Fruit fly (Drosophila melanogaster) whole organism, wandering third instar larva: ENCODE measurements around the gene CG6345.
A peak's percentile ranks its signal among the peaks of the same experiment; 100 is the strongest.

Experiments
- Abd-B ChIP-seq: fragments of >200 bp; optimal IDR thresholded peaks from 2 replicates; lab custom pipeline; 2017; ENCODE audit warnings: missing biosample characterization, missing genetic modification characterization
- CG32264 ChIP-seq: fragments of 200-800 bp; sonication (Bioruptor generic); optimal IDR thresholded peaks from 2 replicates; lab custom pipeline; 2016; ENCODE audit warnings: missing biosample characterization, missing genetic modification characterization
- CG9705 ChIP-seq: fragments of 200-800 bp; sonication (Bioruptor generic); optimal IDR thresholded peaks from 2 replicates; lab custom pipeline; 2018; ENCODE audit warnings: missing biosample characterization, mild to moderate bottlenecking, missing genetic modification characterization
- CrebA ChIP-seq: fragments of 200-800 bp; sonication (Bioruptor generic); optimal IDR thresholded peaks from 2 replicates; lab custom pipeline; 2016; ENCODE audit warnings: missing biosample characterization, mild to moderate bottlenecking, missing genetic modification characterization, borderline replicate concordance
- Dfd ChIP-seq: fragments of >200 bp; optimal IDR thresholded peaks from 2 replicates; lab custom pipeline; 2017; ENCODE audit warnings: missing biosample characterization, missing genetic modification characterization
- Dif ChIP-seq: fragments of 200-275, 200-300 bp; sonication (Bioruptor generic); optimal IDR thresholded peaks from 2 replicates; lab custom pipeline; 2018; ENCODE audit warnings: missing biosample characterization, missing genetic modification characterization; ENCODE audit not compliant: partially characterized antibody
- GATAd ChIP-seq: sonication (Bioruptor generic); optimal IDR thresholded peaks from 2 replicates; lab custom pipeline; 2016; ENCODE audit warnings: missing biosample characterization, missing genetic modification characterization
- HLH106 ChIP-seq: fragments of 200-800 bp; optimal IDR thresholded peaks from 3 replicates; lab custom pipeline; 2019; ENCODE audit warnings: missing biosample characterization, mild to moderate bottlenecking, missing genetic modification characterization, moderate library complexity
- Hnf4 ChIP-seq: fragments of 200-800 bp; sonication (Bioruptor generic); optimal IDR thresholded peaks from 2 replicates; lab custom pipeline; 2016; ENCODE audit warnings: missing biosample characterization, mild to moderate bottlenecking, missing genetic modification characterization
- Hr78 ChIP-seq: fragments of >200 bp; optimal IDR thresholded peaks from 2 replicates; lab custom pipeline; 2017; ENCODE audit warnings: missing biosample characterization, missing genetic modification characterization
- Hr83 ChIP-seq: fragments of 200-300 bp; sonication (Bioruptor generic); optimal IDR thresholded peaks from 2 replicates; lab custom pipeline; 2016; ENCODE audit warnings: missing biosample characterization, mild to moderate bottlenecking, missing genetic modification characterization, moderate library complexity; ENCODE audit not compliant: poor library complexity, severe bottlenecking
- Jra ChIP-seq: sonication (Bioruptor generic); optimal IDR thresholded peaks from 2 replicates; lab custom pipeline; 2016; ENCODE audit warnings: missing biosample characterization, missing genetic modification characterization
- Mio ChIP-seq: sonication (Bioruptor generic); optimal IDR thresholded peaks from 2 replicates; lab custom pipeline; 2016; ENCODE audit warnings: missing biosample characterization, missing genetic modification characterization
- Myc ChIP-seq: fragments of >200 bp; optimal IDR thresholded peaks from 2 replicates; lab custom pipeline; 2017
- OdsH ChIP-seq: fragments of 200-800 bp; sonication (Bioruptor generic); optimal IDR thresholded peaks from 2 replicates; lab custom pipeline; 2016; ENCODE audit warnings: missing biosample characterization, mild to moderate bottlenecking, missing genetic modification characterization
- Rel ChIP-seq, 2 experiments: fragments of 200-800 bp; sonication (Bioruptor generic) in 1 of 2; optimal IDR thresholded peaks; 2 replicates in 1 of 2; 3 replicates in 1 of 2; lab custom pipeline; 2016 to 2019; ENCODE audit warnings: mild to moderate bottlenecking in 2 of 2, missing biosample characterization in 2 of 2, missing genetic modification characterization in 2 of 2, moderate library complexity in 1 of 2
- Sp1 ChIP-seq: fragments of 200-800 bp; sonication (Bioruptor generic); optimal IDR thresholded peaks from 3 replicates; lab custom pipeline; 2019; ENCODE audit warnings: missing biosample characterization, mild to moderate bottlenecking, missing genetic modification characterization, moderate library complexity
- Vsx2 ChIP-seq: fragments of 200-300, 225-300 bp; sonication (Bioruptor generic); optimal IDR thresholded peaks from 2 replicates; lab custom pipeline; 2018; ENCODE audit warnings: missing biosample characterization, missing genetic modification characterization; ENCODE audit not compliant: partially characterized antibody
- br ChIP-seq: fragments of 200-800 bp; sonication (Bioruptor generic); optimal IDR thresholded peaks from 2 replicates; lab custom pipeline; 2016; ENCODE audit warnings: missing biosample characterization, missing genetic modification characterization
- brk ChIP-seq: fragments of 200-800 bp; sonication (Bioruptor generic); optimal IDR thresholded peaks from 2 replicates; lab custom pipeline; 2016; ENCODE audit warnings: missing biosample characterization, mild to moderate bottlenecking, missing genetic modification characterization
- dl ChIP-seq, 2 experiments: fragments of 175-275, 200-275 bp in 1 of 2; fragments of 200-275 bp in 1 of 2; sonication (Bioruptor generic); optimal IDR thresholded peaks; lab custom pipeline; 2018; ENCODE audit warnings: mild to moderate bottlenecking in 2 of 2, missing biosample characterization in 2 of 2, missing genetic modification characterization in 2 of 2, moderate library complexity in 2 of 2; ENCODE audit not compliant: partially characterized antibody in 2 of 2, insufficient read depth in 1 of 2
- dmrt93B ChIP-seq: fragments of 200-800 bp; sonication (Bioruptor generic); optimal IDR thresholded peaks from 2 replicates; lab custom pipeline; 2018; ENCODE audit warnings: missing biosample characterization, mild to moderate bottlenecking, missing genetic modification characterization
- dsf ChIP-seq: sonication (Bioruptor generic); optimal IDR thresholded peaks from 2 replicates; lab custom pipeline; 2016; ENCODE audit warnings: missing biosample characterization, missing genetic modification characterization, borderline replicate concordance
- ey ChIP-seq: fragments of 200-800 bp; sonication (Bioruptor generic); optimal IDR thresholded peaks from 2 replicates; lab custom pipeline; 2016; ENCODE audit warnings: missing biosample characterization, missing genetic modification characterization
- foxo ChIP-seq, 2 experiments: fragments of 200-800 bp; sonication (Bioruptor generic); optimal IDR thresholded peaks; 2 replicates in 1 of 2; 3 replicates in 1 of 2; lab custom pipeline; 2016 to 2017; ENCODE audit warnings: missing biosample characterization in 2 of 2, missing genetic modification characterization in 2 of 2
- fru ChIP-seq: fragments of 200-800 bp; sonication (Bioruptor generic); optimal IDR thresholded peaks from 3 replicates; lab custom pipeline; 2016; ENCODE audit warnings: missing biosample characterization, mild to moderate bottlenecking, missing genetic modification characterization
- h ChIP-seq: fragments of 200-800 bp; sonication (Bioruptor generic); optimal IDR thresholded peaks from 3 replicates; lab custom pipeline; 2016; ENCODE audit warnings: missing biosample characterization, mild to moderate bottlenecking, missing genetic modification characterization
- jim ChIP-seq: fragments of 175-275, 200-325 bp; sonication (Bioruptor generic); optimal IDR thresholded peaks from 2 replicates; lab custom pipeline; 2016; ENCODE audit warnings: missing biosample characterization, mild to moderate bottlenecking, missing genetic modification characterization
- lola ChIP-seq: fragments of >200 bp; optimal IDR thresholded peaks from 2 replicates; lab custom pipeline; 2017; ENCODE audit warnings: missing biosample characterization, missing genetic modification characterization
- pan ChIP-seq: fragments of >200 bp; optimal IDR thresholded peaks from 2 replicates; lab custom pipeline; 2017
- psq ChIP-seq: fragments of 200-800 bp; sonication (Bioruptor generic); optimal IDR thresholded peaks from 3 replicates; lab custom pipeline; 2017; ENCODE audit warnings: missing biosample characterization, mild to moderate bottlenecking, missing genetic modification characterization, moderate library complexity
- rgr ChIP-seq: fragments of 200-800 bp; sonication (Bioruptor generic); optimal IDR thresholded peaks from 3 replicates; lab custom pipeline; 2016; ENCODE audit warnings: missing biosample characterization, mild to moderate bottlenecking, missing genetic modification characterization
- sage ChIP-seq: fragments of 200-800 bp; sonication (Bioruptor generic); optimal IDR thresholded peaks from 2 replicates; lab custom pipeline; 2016; ENCODE audit warnings: missing biosample characterization, mild to moderate bottlenecking, missing genetic modification characterization
- sv ChIP-seq: fragments of 200-800 bp; sonication (Bioruptor generic); optimal IDR thresholded peaks from 3 replicates; lab custom pipeline; 2016; ENCODE audit warnings: missing biosample characterization, missing genetic modification characterization
- tai ChIP-seq: sonication (Bioruptor generic); optimal IDR thresholded peaks from 2 replicates; lab custom pipeline; 2016; ENCODE audit warnings: missing biosample characterization, missing genetic modification characterization
- usp ChIP-seq: fragments of >200 bp; optimal IDR thresholded peaks from 2 replicates; lab custom pipeline; 2017; ENCODE audit warnings: missing biosample characterization, missing genetic modification characterization
- woc ChIP-seq: sonication (Bioruptor generic); optimal IDR thresholded peaks from 2 replicates; lab custom pipeline; 2016; ENCODE audit warnings: missing biosample characterization, mild to moderate bottlenecking, missing genetic modification characterization

CG6345 gene

DNA sequence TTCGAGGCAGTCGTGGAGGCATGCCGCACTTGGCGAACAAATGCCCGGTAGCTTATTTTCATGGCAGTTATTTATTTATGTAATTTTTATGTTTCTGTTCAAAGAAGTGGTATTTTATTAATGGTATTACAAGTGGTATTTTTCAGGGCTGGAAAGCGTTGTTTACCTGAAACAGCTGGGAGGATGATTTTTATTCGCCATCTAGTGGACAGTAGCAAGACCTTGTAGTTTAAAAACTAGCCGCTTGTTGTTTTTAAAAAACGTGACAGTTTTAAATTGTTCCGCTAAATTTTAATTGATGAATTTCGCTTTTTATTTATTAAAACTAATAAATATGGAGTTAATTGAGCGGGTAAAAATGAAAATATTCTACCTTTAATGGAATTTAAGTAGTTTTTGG lies at the start of gene CG6345:
Gene CG6345 (minus strand): TSS at position 124 of the 400 bp plus-strand sequence.
- peak; percentile 61 for TF ChIP-seq sv (GFP tag; lab: Kevin White, UChicago)
- peak; percentile 28 for TF ChIP-seq psq (GFP tag; lab: Kevin White, UChicago)
- TF ChIP-seq Mio (GFP tag; lab: Kevin White, UChicago) = no peak
- no peak for TF ChIP-seq CG32264 (GFP tag; lab: Kevin White, UChicago)
- no peak for TF ChIP-seq lola (GFP tag; lab: Kevin White, UChicago)
- TF ChIP-seq usp = no peak
- peak; percentile 68 for TF ChIP-seq OdsH
- peak; percentile 49 for TF ChIP-seq Sp1 (GFP tag; lab: Kevin White, UChicago)
- peak; percentile 22 for TF ChIP-seq ey (GFP tag; lab: Kevin White, UChicago)
- no peak for TF ChIP-seq Hr78 (GFP tag; lab: Kevin White, UChicago)
- TF ChIP-seq Hr83 (GFP tag; lab: Kevin White, UChicago) = peak; percentile 75
- no peak for TF ChIP-seq Dfd (GFP tag; lab: Kevin White, UChicago)
- no peak for TF ChIP-seq dsf (GFP tag; lab: Kevin White, UChicago)
- TF ChIP-seq fru (GFP tag; lab: Kevin White, UChicago) = peak; percentile 63
- no peak for TF ChIP-seq Jra (GFP tag; lab: Kevin White, UChicago)
- peak; percentile 65 for TF ChIP-seq rgr (GFP tag; lab: Kevin White, UChicago)
- no peak for TF ChIP-seq dl (GFP tag; optimal IDR thresholded peaks at IDR 0.05; lab: Kevin White, UChicago; ENCODE audit: insufficient read depth in 1 of 2, partially characterized antibody in 2 of 2)
- no peak for TF ChIP-seq dmrt93B
- TF ChIP-seq Abd-B = no peak
- TF ChIP-seq tai = no peak
- TF ChIP-seq HLH106 (tag; lab: Kevin White, UChicago) = peak; percentile 53
- no peak for TF ChIP-seq Vsx2
- TF ChIP-seq Dif (GFP tag; lab: Kevin White, UChicago) = no peak
- no peak for TF ChIP-seq GATAd (GFP tag; lab: Kevin White, UChicago)
- TF ChIP-seq CG9705 = peak; percentile 37
- TF ChIP-seq br (GFP tag; lab: Kevin White, UChicago) = peak; percentile 54
- TF ChIP-seq pan = no peak
- TF ChIP-seq woc = no peak
- peak in 1 of 2 experiments; percentile 73 for TF ChIP-seq foxo (GFP tag; optimal IDR thresholded peaks at IDR 0.05; lab: Kevin White, UChicago)
- TF ChIP-seq h (GFP tag; lab: Kevin White, UChicago) = peak; percentile 69
- TF ChIP-seq Rel (GFP tag; optimal IDR thresholded peaks at IDR 0.05; lab: Kevin White, UChicago) = no peak
- no peak for TF ChIP-seq Rel (tag; optimal IDR thresholded peaks at IDR 0.05; lab: Kevin White, UChicago)
- no peak for TF ChIP-seq Hnf4
- TF ChIP-seq, all 38 proteins: peak for 13

DNA sequence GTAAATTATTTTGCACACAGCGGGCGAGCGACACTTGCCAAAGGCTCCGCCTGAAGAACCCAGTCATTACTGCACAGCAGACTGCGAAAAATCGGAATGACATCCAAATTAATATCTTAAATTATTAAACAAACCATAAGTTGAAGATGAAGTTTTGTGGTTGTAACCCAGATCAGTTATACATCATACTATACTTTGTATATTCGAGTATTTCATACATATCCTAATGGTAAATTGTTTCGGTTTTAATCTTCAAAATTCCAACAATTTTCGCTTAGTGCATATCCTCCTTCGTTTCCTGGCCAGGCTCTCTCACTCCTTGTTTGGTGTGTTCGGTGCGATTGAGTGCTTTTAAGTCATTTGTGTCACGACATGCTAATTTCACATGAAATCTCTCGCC lies 47.7 kb upstream of the CG6345 start:
- TF ChIP-seq Mio (GFP tag; lab: Kevin White, UChicago) = no peak
- TF ChIP-seq Myc (lab: Kevin White, UChicago) = no peak
- peak in 1 of 2 experiments; percentile 11 for TF ChIP-seq foxo (GFP tag; optimal IDR thresholded peaks at IDR 0.05; lab: Kevin White, UChicago)
- peak; percentile 47 for TF ChIP-seq h (GFP tag; lab: Kevin White, UChicago)
- peak; percentile 27 for TF ChIP-seq fru (GFP tag; lab: Kevin White, UChicago)
- peak; percentile 32 for TF ChIP-seq OdsH
- TF ChIP-seq HLH106 (tag; lab: Kevin White, UChicago) = peak; percentile 19
- TF ChIP-seq, all 38 proteins: peak for 5

DNA sequence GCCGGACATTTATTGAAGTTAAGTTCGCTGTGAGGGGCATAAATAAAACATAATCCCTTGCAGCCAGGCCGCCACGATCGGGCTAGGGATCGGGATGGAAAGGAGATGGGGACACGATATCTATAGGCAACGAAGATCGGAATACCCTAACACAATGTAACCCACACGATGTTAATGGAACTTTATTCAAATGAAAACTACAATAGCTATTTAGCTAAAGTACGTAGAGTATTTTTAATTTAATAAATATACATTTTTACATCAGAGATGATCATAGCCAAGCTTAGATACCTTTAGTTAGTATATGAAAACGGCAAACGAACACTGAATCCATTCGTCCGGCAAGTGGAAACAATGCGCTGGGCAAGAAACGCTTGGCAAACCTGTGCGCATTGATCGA lies 39.1 kb upstream of the CG6345 start:
- no peak for TF ChIP-seq Rel (GFP tag; optimal IDR thresholded peaks at IDR 0.05; lab: Kevin White, UChicago)
- TF ChIP-seq Rel (tag; optimal IDR thresholded peaks at IDR 0.05; lab: Kevin White, UChicago) = no peak
- no peak for TF ChIP-seq jim (GFP tag; lab: Kevin White, UChicago)
- TF ChIP-seq lola (GFP tag; lab: Kevin White, UChicago) = no peak
- TF ChIP-seq Sp1 (GFP tag; lab: Kevin White, UChicago) = peak; percentile 22
- no peak for TF ChIP-seq br (GFP tag; lab: Kevin White, UChicago)
- TF ChIP-seq Hr78 (GFP tag; lab: Kevin White, UChicago) = no peak
- peak; percentile 30 for TF ChIP-seq rgr (GFP tag; lab: Kevin White, UChicago)
- no peak for TF ChIP-seq pan
- no peak for TF ChIP-seq Hr83 (GFP tag; lab: Kevin White, UChicago)
- TF ChIP-seq Abd-B = no peak
- no peak for TF ChIP-seq CrebA (GFP tag; lab: Kevin White, UChicago)
- no peak for TF ChIP-seq CG32264 (GFP tag; lab: Kevin White, UChicago)
- TF ChIP-seq Mio (GFP tag; lab: Kevin White, UChicago) = no peak
- no peak for TF ChIP-seq GATAd (GFP tag; lab: Kevin White, UChicago)
- TF ChIP-seq ey (GFP tag; lab: Kevin White, UChicago) = peak; percentile 27
- TF ChIP-seq h (GFP tag; lab: Kevin White, UChicago) = peak; percentile 70
- TF ChIP-seq psq (GFP tag; lab: Kevin White, UChicago) = peak; percentile 38
- TF ChIP-seq brk (GFP tag; lab: Kevin White, UChicago) = no peak
- no peak for TF ChIP-seq Dfd (GFP tag; lab: Kevin White, UChicago)
- peak; percentile 30 for TF ChIP-seq dmrt93B
- no peak for TF ChIP-seq dsf (GFP tag; lab: Kevin White, UChicago)
- TF ChIP-seq woc = peak; percentile 16
- TF ChIP-seq sv (GFP tag; lab: Kevin White, UChicago) = no peak
- TF ChIP-seq sage (GFP tag; lab: Kevin White, UChicago) = no peak
- no peak for TF ChIP-seq CG9705
- TF ChIP-seq Vsx2 = no peak
- TF ChIP-seq Hnf4 = no peak
- TF ChIP-seq OdsH = peak; percentile 17
- peak; percentile 46 for TF ChIP-seq fru (GFP tag; lab: Kevin White, UChicago)
- peak; percentile 62 for TF ChIP-seq HLH106 (tag; lab: Kevin White, UChicago)
- no peak for TF ChIP-seq dl (GFP tag; optimal IDR thresholded peaks at IDR 0.05; lab: Kevin White, UChicago; ENCODE audit: insufficient read depth in 1 of 2, partially characterized antibody in 2 of 2)
- no peak for TF ChIP-seq usp
- no peak for TF ChIP-seq Dif (GFP tag; lab: Kevin White, UChicago)
- TF ChIP-seq tai = no peak
- TF ChIP-seq foxo (GFP tag; optimal IDR thresholded peaks at IDR 0.05; lab: Kevin White, UChicago) = peak in 1 of 2 experiments; percentile 43
